Fruit fly (Drosophila melanogaster) whole organism, embryonic: ENCODE data around the gene pit.

Experiments
- B-H2 ChIP-seq: fragments of 200-800 bp; sonication (Bioruptor generic); optimal IDR thresholded peaks from 2 replicates; lab custom pipeline; 2018; ENCODE audit warnings: missing biosample characterization, mild to moderate bottlenecking, missing genetic modification characterization
- CG11504 ChIP-seq: fragments of 200-800 bp; sonication (Bioruptor generic); optimal IDR thresholded peaks from 3 replicates; lab custom pipeline; 2019; ENCODE audit warnings: missing biosample characterization, mild to moderate bottlenecking, missing genetic modification characterization, moderate library complexity
- CG11696 ChIP-seq: fragments of 200-800 bp; sonication (Bioruptor generic); IDR thresholded peaks from 2 replicates; pipeline ENCODE4 v1.3.6; 2022; ENCODE audit warnings: missing biosample characterization, missing genetic modification characterization
- CG12391 ChIP-seq: fragments of 200-800 bp; sonication (Bioruptor generic); optimal IDR thresholded peaks from 3 replicates; lab custom pipeline; 2018; ENCODE audit warnings: missing biosample characterization, mild to moderate bottlenecking, missing genetic modification characterization, moderate library complexity
- CG14710 ChIP-seq: fragments of 200-800 bp; sonication (Bioruptor generic); optimal IDR thresholded peaks from 3 replicates; lab custom pipeline; 2019; ENCODE audit warnings: missing biosample characterization, mild to moderate bottlenecking, missing genetic modification characterization, moderate library complexity
- CG17328 ChIP-seq: fragments of 200-800 bp; sonication (Bioruptor generic); IDR thresholded peaks from 2 replicates; pipeline ENCODE4 v1.3.6; 2022; ENCODE audit warnings: missing biosample characterization, missing genetic modification characterization
- CG2116 ChIP-seq: fragments of 200-800 bp; sonication (Bioruptor generic); optimal IDR thresholded peaks from 3 replicates; lab custom pipeline; 2018; ENCODE audit warnings: missing biosample characterization, mild to moderate bottlenecking, missing genetic modification characterization
- CG2129 ChIP-seq: fragments of 200-800 bp; sonication (Bioruptor generic); IDR thresholded peaks from 2 replicates; pipeline ENCODE4 v1.3.6; 2022; ENCODE audit warnings: missing biosample characterization, missing genetic modification characterization; ENCODE audit not compliant: partially characterized antibody
- CG2678 ChIP-seq: fragments of 200-800 bp; sonication (Bioruptor generic); optimal IDR thresholded peaks from 3 replicates; lab custom pipeline; 2019; ENCODE audit warnings: missing biosample characterization, mild to moderate bottlenecking, missing genetic modification characterization, moderate library complexity
- CG31365 ChIP-seq: fragments of 200-800 bp; sonication (Bioruptor generic); optimal IDR thresholded peaks from 2 replicates; lab custom pipeline; 2018; ENCODE audit warnings: missing biosample characterization, mild to moderate bottlenecking, missing genetic modification characterization
- CG3995 ChIP-seq: fragments of 200-800 bp; sonication (Bioruptor generic); optimal IDR thresholded peaks from 3 replicates; lab custom pipeline; 2016; ENCODE audit warnings: missing biosample characterization, missing genetic modification characterization
- CG6175 ChIP-seq: fragments of 200-800 bp; sonication (Bioruptor generic); IDR thresholded peaks from 3 replicates; pipeline ENCODE4 v1.3.6; 2022; ENCODE audit warnings: missing biosample characterization, missing genetic modification characterization
- CG6254 ChIP-seq: fragments of 200-800 bp; sonication (Bioruptor generic); optimal IDR thresholded peaks from 3 replicates; lab custom pipeline; 2017; ENCODE audit warnings: mild to moderate bottlenecking, missing biosample characterization, missing genetic modification reagents, missing genetic modification characterization
- CG6791 ChIP-seq: fragments of 200-800 bp; sonication (Bioruptor generic); IDR thresholded peaks from 3 replicates; pipeline ENCODE4 v1.3.6; 2022; ENCODE audit warnings: missing biosample characterization, missing genetic modification characterization; ENCODE audit not compliant: partially characterized antibody
- CG7839 ChIP-seq: fragments of 200-800 bp; sonication (Bioruptor generic); optimal IDR thresholded peaks from 3 replicates; lab custom pipeline; 2018; ENCODE audit warnings: missing biosample characterization, mild to moderate bottlenecking, missing genetic modification characterization, moderate library complexity
- CkIIα-i1 ChIP-seq: fragments of 200-800 bp; sonication (Bioruptor generic); IDR thresholded peaks from 2 replicates; pipeline ENCODE4 v1.3.6; 2022; ENCODE audit warnings: missing biosample characterization, missing genetic modification characterization
- Dip2 ChIP-seq: fragments of 200-800 bp; sonication (Bioruptor generic); IDR thresholded peaks from 2 replicates; pipeline ENCODE4 v1.3.6; 2022; ENCODE audit warnings: missing biosample characterization, missing genetic modification characterization
- Eip74EF ChIP-seq, 2 experiments: fragments of 200-800 bp in 1 of 2; fragments of >200 bp in 1 of 2; sonication (Bioruptor generic) in 1 of 2; optimal IDR thresholded peaks; 2 replicates each; lab custom pipeline; 2017 to 2019; ENCODE audit warnings: missing biosample characterization in 2 of 2, missing genetic modification characterization in 2 of 2, mild to moderate bottlenecking in 1 of 2, moderate library complexity in 1 of 2
- H2.0 ChIP-seq: fragments of 200-800 bp; sonication (Bioruptor generic); IDR thresholded peaks from 2 replicates; pipeline ENCODE4 v1.3.6; 2022; ENCODE audit warnings: missing biosample characterization, missing genetic modification characterization
- Hmr ChIP-seq: fragments of 200-800 bp; sonication (Bioruptor generic); optimal IDR thresholded peaks from 3 replicates; lab custom pipeline; 2017; ENCODE audit warnings: mild to moderate bottlenecking, missing biosample characterization, missing genetic modification reagents, missing genetic modification characterization
- Lim3 ChIP-seq: fragments of 200-800 bp; sonication (Bioruptor generic); IDR thresholded peaks from 2 replicates; pipeline ENCODE4 v1.3.6; 2022; ENCODE audit warnings: missing biosample characterization, missing genetic modification characterization
- Meics ChIP-seq: fragments of 200-800 bp; sonication (Bioruptor generic); optimal IDR thresholded peaks from 2 replicates; lab custom pipeline; 2017; ENCODE audit warnings: missing biosample characterization, mild to moderate bottlenecking, missing genetic modification characterization
- Optix ChIP-seq: fragments of 200-800 bp; sonication (Bioruptor generic); IDR thresholded peaks from 3 replicates; pipeline ENCODE4 v1.3.6; 2022; ENCODE audit warnings: missing biosample characterization, missing genetic modification characterization
- Sry-β ChIP-seq: fragments of 200-800 bp; sonication (Bioruptor generic); optimal IDR thresholded peaks from 2 replicates; lab custom pipeline; 2018; ENCODE audit warnings: missing biosample characterization, mild to moderate bottlenecking, missing genetic modification characterization, moderate library complexity
- al ChIP-seq: fragments of 200-800 bp; sonication (Bioruptor generic); IDR thresholded peaks from 2 replicates; pipeline ENCODE4 v1.3.6; 2022; ENCODE audit warnings: missing biosample characterization, missing genetic modification characterization
- cato ChIP-seq: fragments of 200-800 bp; sonication (Bioruptor generic); optimal IDR thresholded peaks from 2 replicates; lab custom pipeline; 2016; ENCODE audit warnings: missing biosample characterization, missing genetic modification characterization, borderline replicate concordance
- danr ChIP-seq: fragments of 200-800 bp; sonication (Bioruptor generic); IDR thresholded peaks from 2 replicates; pipeline ENCODE4 v1.3.6; 2022; ENCODE audit warnings: missing biosample characterization, missing genetic modification characterization
- dmrt11E ChIP-seq: fragments of 200-800 bp; sonication (Bioruptor generic); optimal IDR thresholded peaks from 3 replicates; lab custom pipeline; 2018; ENCODE audit warnings: missing biosample characterization, mild to moderate bottlenecking, missing genetic modification characterization, moderate library complexity
- esg ChIP-seq: fragments of 200-800 bp; sonication (Bioruptor generic); conservative IDR thresholded peaks from 2 replicates; pipeline ENCODE4 v1.3.6; 2022; ENCODE audit warnings: missing biosample characterization, missing genetic modification characterization
- fd3F ChIP-seq: fragments of 200-800 bp; sonication (Bioruptor generic); optimal IDR thresholded peaks from 2 replicates; lab custom pipeline; 2018; ENCODE audit warnings: missing biosample characterization, mild to moderate bottlenecking, missing genetic modification characterization, moderate library complexity
- gsb ChIP-seq: fragments of 200-800 bp; sonication (Bioruptor generic); IDR thresholded peaks from 2 replicates; pipeline ENCODE4 v1.3.6; 2022; ENCODE audit warnings: missing biosample characterization, missing genetic modification characterization
- ind ChIP-seq: fragments of 200-800 bp; sonication (Bioruptor generic); optimal IDR thresholded peaks from 3 replicates; lab custom pipeline; 2016; ENCODE audit warnings: missing biosample characterization, missing genetic modification characterization
- jing ChIP-seq: fragments of 200-800 bp; sonication (Bioruptor generic); optimal IDR thresholded peaks from 2 replicates; lab custom pipeline; 2018; ENCODE audit warnings: missing biosample characterization, mild to moderate bottlenecking, missing genetic modification characterization
- knrl ChIP-seq: fragments of 200-800 bp; sonication (Bioruptor generic); IDR thresholded peaks from 3 replicates; pipeline ENCODE4 v1.3.6; 2022; ENCODE audit warnings: missing biosample characterization, missing genetic modification characterization; ENCODE audit not compliant: partially characterized antibody
- nerfin-2 ChIP-seq: fragments of 200-800 bp; sonication (Bioruptor generic); IDR thresholded peaks from 2 replicates; pipeline ENCODE4 v1.3.6; 2022; ENCODE audit warnings: missing biosample characterization, missing genetic modification characterization; ENCODE audit not compliant: partially characterized antibody
- nom ChIP-seq: fragments of 200-800 bp; sonication (Bioruptor generic); optimal IDR thresholded peaks from 2 replicates; lab custom pipeline; 2017; ENCODE audit warnings: missing biosample characterization, missing genetic modification characterization, mild to moderate bottlenecking, moderate library complexity, missing genetic modification reagents
- oc ChIP-seq: fragments of 200-800 bp; sonication (Bioruptor generic); optimal IDR thresholded peaks from 2 replicates; lab custom pipeline; 2018; ENCODE audit warnings: missing biosample characterization, mild to moderate bottlenecking, missing genetic modification characterization, moderate library complexity
- odd ChIP-seq: fragments of 200-800 bp; sonication (Bioruptor generic); optimal IDR thresholded peaks from 2 replicates; lab custom pipeline; 2017; ENCODE audit warnings: missing biosample characterization, mild to moderate bottlenecking, missing genetic modification characterization
- p53 ChIP-seq: fragments of 200-800 bp; sonication (Bioruptor generic); optimal IDR thresholded peaks from 2 replicates; lab custom pipeline; 2016; ENCODE audit warnings: missing biosample characterization, missing genetic modification characterization
- pita ChIP-seq: fragments of 200-800 bp; sonication (Bioruptor generic); optimal IDR thresholded peaks from 2 replicates; lab custom pipeline; 2017; ENCODE audit warnings: missing biosample characterization, mild to moderate bottlenecking, missing genetic modification characterization
- pros ChIP-seq: fragments of 200-800 bp; sonication (Bioruptor generic); optimal IDR thresholded peaks from 3 replicates; lab custom pipeline; 2019; ENCODE audit warnings: missing biosample characterization, mild to moderate bottlenecking, missing genetic modification characterization, moderate library complexity
- psq ChIP-seq: fragments of 200-800 bp; sonication (Bioruptor generic); optimal IDR thresholded peaks from 2 replicates; lab custom pipeline; 2017; ENCODE audit warnings: missing biosample characterization, missing genetic modification characterization
- sens-2 ChIP-seq: fragments of 200-800 bp; sonication (Bioruptor generic); IDR thresholded peaks from 2 replicates; pipeline ENCODE4 v1.3.6; 2022; ENCODE audit warnings: missing biosample characterization, missing genetic modification characterization
- sim ChIP-seq: fragments of 200-800 bp; sonication (Bioruptor generic); IDR thresholded peaks from 2 replicates; pipeline ENCODE4 v1.3.6; 2022; ENCODE audit warnings: missing biosample characterization, missing genetic modification characterization
- sob ChIP-seq: fragments of 200-800 bp; sonication (Bioruptor generic); IDR thresholded peaks from 2 replicates; pipeline ENCODE4 v1.3.6; 2022; ENCODE audit warnings: missing biosample characterization, missing genetic modification characterization
- ssp ChIP-seq: fragments of 200-800 bp; sonication (Bioruptor generic); IDR thresholded peaks from 2 replicates; pipeline ENCODE4 v1.3.6; 2022; ENCODE audit warnings: missing biosample characterization, missing genetic modification characterization
- stwl ChIP-seq: fragments of 200-800 bp; sonication (Bioruptor generic); optimal IDR thresholded peaks from 3 replicates; lab custom pipeline; 2018; ENCODE audit warnings: missing biosample characterization, mild to moderate bottlenecking, missing genetic modification characterization, moderate library complexity
- tup ChIP-seq: fragments of 200-800 bp; sonication (Bioruptor generic); optimal IDR thresholded peaks from 2 replicates; lab custom pipeline; 2016; ENCODE audit warnings: missing biosample characterization, mild to moderate bottlenecking, missing genetic modification characterization, moderate library complexity
- vnd ChIP-seq: fragments of 200-800 bp; sonication (Bioruptor generic); IDR thresholded peaks from 3 replicates; pipeline ENCODE4 v1.3.6; 2022; ENCODE audit warnings: missing biosample characterization, missing genetic modification characterization; ENCODE audit not compliant: partially characterized antibody

The pit gene

dm6 chr3R:22018777-22019420, 15.2 kb upstream of the pit start, which contains the start of gene Idh3b (continued):
- TF ChIP-seq CG14710 (tag; lab: Kevin White, UChicago): peak; percentile 70
- TF ChIP-seq H2.0 (GFP tag; lab: Robert Waterston, UW): no peak
- no peak for TF ChIP-seq Optix (GFP tag; lab: Robert Waterston, UW)
- no peak; the same call in 1 of the 2 replicates for TF ChIP-seq ssp (GFP tag; lab: Robert Waterston, UW)
- TF ChIP-seq CG11696 (GFP tag; lab: Robert Waterston, UW): no peak
- TF ChIP-seq ind (GFP tag; lab: Kevin White, UChicago): peak; percentile 68
- TF ChIP-seq dmrt11E (tag; lab: Kevin White, UChicago): peak; percentile 20
- TF ChIP-seq nerfin-2: peak; percentile 72
- no peak for TF ChIP-seq oc (tag; lab: Kevin White, UChicago)
- no peak for TF ChIP-seq CG7839 (tag; lab: Kevin White, UChicago)
- peak; percentile 23 for TF ChIP-seq cato (GFP tag; lab: Kevin White, UChicago)
- TF ChIP-seq al (GFP tag; lab: Robert Waterston, UW): no peak
- TF ChIP-seq CG11504 (tag; lab: Kevin White, UChicago): no peak
- TF ChIP-seq stwl (tag; lab: Kevin White, UChicago): peak; percentile 86
- TF ChIP-seq odd (GFP tag; lab: Kevin White, UChicago): no peak
- TF ChIP-seq pros (GFP tag; lab: Kevin White, UChicago): no peak
- no peak for TF ChIP-seq Eip74EF (GFP tag; optimal IDR thresholded peaks at IDR 0.05; lab: Kevin White, UChicago)
- no peak for TF ChIP-seq CG6175 (GFP tag; lab: Robert Waterston, UW)
- TF ChIP-seq vnd (GFP tag; lab: Robert Waterston, UW): peak; percentile 86
- TF ChIP-seq CG6791 (GFP tag; lab: Robert Waterston, UW): peak; percentile 97
- peak; percentile 100 for TF ChIP-seq Meics (GFP tag; lab: Kevin White, UChicago)
- TF ChIP-seq tup (GFP tag; lab: Kevin White, UChicago): no peak
- TF ChIP-seq pita: no peak
- TF ChIP-seq esg (GFP tag; lab: Robert Waterston, UW): no peak
- no peak for TF ChIP-seq Lim3 (GFP tag; lab: Robert Waterston, UW)
- peak; percentile 26 for TF ChIP-seq fd3F (GFP tag; lab: Kevin White, UChicago)
- TF ChIP-seq CG2129 (GFP tag; lab: Robert Waterston, UW): peak; percentile 92
- peak; percentile 94 for TF ChIP-seq knrl (GFP tag; lab: Robert Waterston, UW)
- no peak for TF ChIP-seq Sry-β (GFP tag; lab: Kevin White, UChicago)
- no peak for TF ChIP-seq CG17328 (GFP tag; lab: Robert Waterston, UW)
- peak; percentile 58 for TF ChIP-seq nom (GFP tag; lab: Kevin White, UChicago)
- TF ChIP-seq CG12391: peak; percentile 64
- TF ChIP-seq CkIIα-i1 (GFP tag; lab: Robert Waterston, UW): no peak
- no peak for TF ChIP-seq sim (GFP tag; lab: Robert Waterston, UW)
- TF ChIP-seq psq (GFP tag; lab: Kevin White, UChicago): no peak
- peak; percentile 28 for TF ChIP-seq p53 (GFP tag; lab: Kevin White, UChicago)
- peak; percentile 90 for TF ChIP-seq sob (GFP tag; lab: Robert Waterston, UW)
- TF ChIP-seq CG31365: no peak
- no peak for TF ChIP-seq jing
- TF ChIP-seq CG2678 (tag; lab: Kevin White, UChicago): no peak
- TF ChIP-seq sens-2: no peak
- TF ChIP-seq CG2116: peak; percentile 64
- peak; percentile 87 for TF ChIP-seq B-H2 (GFP tag; lab: Kevin White, UChicago)
- TF ChIP-seq Dip2 (GFP tag; lab: Robert Waterston, UW): no peak
- TF ChIP-seq danr (GFP tag; lab: Robert Waterston, UW): no peak
- no peak for TF ChIP-seq Hmr (GFP tag; lab: Kevin White, UChicago)
- no peak for TF ChIP-seq CG6254 (GFP tag; lab: Kevin White, UChicago)
- peak; percentile 74 for TF ChIP-seq CG3995 (GFP tag; lab: Kevin White, UChicago)
- no peak for TF ChIP-seq gsb (GFP tag; lab: Robert Waterston, UW)
- TF ChIP-seq, all 482 proteins: peak for 219
